Fruit fly (Drosophila melanogaster) whole organism, embryonic: ENCODE measurements around the gene Kdsr.

Experiments used
- Bgb ChIP-seq: fragments of 200-800 bp; sonication (Bioruptor generic); IDR thresholded peaks from 2 replicates; pipeline ENCODE4 v1.3.6; 2022; ENCODE audit warnings: missing biosample characterization, missing genetic modification characterization; ENCODE audit not compliant: partially characterized antibody
- CG10366 ChIP-seq: fragments of 200-800 bp; sonication (Bioruptor generic); IDR thresholded peaks from 2 replicates; pipeline ENCODE4 v1.3.6; 2022; ENCODE audit warnings: missing biosample characterization, missing genetic modification characterization
- CG12155 ChIP-seq: fragments of 200-800 bp; sonication (Bioruptor generic); optimal IDR thresholded peaks from 3 replicates; lab custom pipeline; 2016; ENCODE audit warnings: missing biosample characterization, missing genetic modification characterization
- CG31224 ChIP-seq: fragments of 200-800 bp; sonication (Bioruptor generic); IDR thresholded peaks from 2 replicates; pipeline ENCODE4 v1.3.6; 2022; ENCODE audit warnings: missing biosample characterization, missing genetic modification characterization
- CG34376 ChIP-seq: fragments of 200-800 bp; sonication (Bioruptor generic); optimal IDR thresholded peaks from 2 replicates; lab custom pipeline; 2018; ENCODE audit warnings: missing biosample characterization, mild to moderate bottlenecking, missing genetic modification characterization
- Dref ChIP-seq: fragments of 200-800 bp; sonication (Bioruptor generic); IDR thresholded peaks from 2 replicates; pipeline ENCODE4 v1.3.6; 2022; ENCODE audit warnings: missing biosample characterization, missing genetic modification characterization
- Mad ChIP-seq: fragments of 200-800 bp; sonication (Bioruptor generic); optimal IDR thresholded peaks from 2 replicates; lab custom pipeline; 2016; ENCODE audit warnings: missing biosample characterization, missing genetic modification characterization
- NC2α ChIP-seq: fragments of 200-800 bp; sonication (Bioruptor generic); optimal IDR thresholded peaks from 2 replicates; lab custom pipeline; 2016; ENCODE audit warnings: missing biosample characterization, missing genetic modification characterization
- esg ChIP-seq: fragments of 200-800 bp; sonication (Bioruptor generic); conservative IDR thresholded peaks from 2 replicates; pipeline ENCODE4 v1.3.6; 2022; ENCODE audit warnings: missing biosample characterization, missing genetic modification characterization
- gsb-n ChIP-seq: fragments of 200-800 bp; sonication (Bioruptor generic); optimal IDR thresholded peaks from 3 replicates; lab custom pipeline; 2018; ENCODE audit warnings: missing biosample characterization, mild to moderate bottlenecking, missing genetic modification characterization
- nau ChIP-seq: fragments of 200-800 bp; sonication (Bioruptor generic); optimal IDR thresholded peaks from 3 replicates; lab custom pipeline; 2017; ENCODE audit warnings: missing biosample characterization, mild to moderate bottlenecking, missing genetic modification characterization, missing genetic modification reagents
- salm ChIP-seq: fragments of 200-800 bp; sonication (Bioruptor generic); optimal IDR thresholded peaks from 2 replicates; lab custom pipeline; 2018; ENCODE audit warnings: missing biosample characterization, mild to moderate bottlenecking, missing genetic modification characterization
- vnd ChIP-seq: fragments of 200-800 bp; sonication (Bioruptor generic); IDR thresholded peaks from 3 replicates; pipeline ENCODE4 v1.3.6; 2022; ENCODE audit warnings: missing biosample characterization, missing genetic modification characterization; ENCODE audit not compliant: partially characterized antibody

- TF ChIP-seq CG12155 (GFP tag; lab: Kevin White, UChicago) (no peak), nau (GFP tag; lab: Kevin White, UChicago) (no peak), NC2α (no peak), Mad (GFP tag; lab: Kevin White, UChicago) (no peak), Dref (GFP tag; lab: Robert Waterston, UW) (no peak), CG34376 (GFP tag; lab: Kevin White, UChicago) (no peak), Bgb (GFP tag; lab: Robert Waterston, UW) (no peak), esg (GFP tag; lab: Robert Waterston, UW) (no peak), vnd (GFP tag; lab: Robert Waterston, UW) (no peak), CG31224 (GFP tag; lab: Robert Waterston, UW) (no peak), gsb-n (tag; lab: Kevin White, UChicago) (no peak), CG10366 (GFP tag; lab: Robert Waterston, UW) (no peak), salm (no peak)
Observed at dm6 chr3R:25297678-25298077, 35.4 kb upstream of the Kdsr start, which contains the start of gene CG31097.
